Worm (Caenorhabditis elegans) whole organism, early embryonic: ENCODE measurements around the gene cln-3.1.

Experiments
- B0310.2 ChIP-seq: sonication (generic microtip); optimal IDR thresholded peaks from 2 replicates; lab custom pipeline; 2016; ENCODE audit warnings: mild to moderate bottlenecking, missing genetic modification characterization, missing compliant biosample characterization
- F13C5.2 ChIP-seq: sonication (generic microtip); optimal IDR thresholded peaks from 2 replicates; lab custom pipeline; 2017; ENCODE audit warnings: mild to moderate bottlenecking, missing genetic modification characterization, inconsistent platforms, missing compliant biosample characterization
- ama-1 ChIP-seq: fragments of 150-350 bp; optimal IDR thresholded peaks from 2 replicates; lab custom pipeline; 2014
- flt-1 ChIP-seq: fragments of 200-800 bp; sonication (Bioruptor generic); IDR thresholded peaks from 2 replicates; pipeline ENCODE4 v1.3.6; 2022; ENCODE audit warnings: missing genetic modification characterization, missing compliant biosample characterization
- hmg-4 ChIP-seq: fragments of 200-800 bp; sonication (Bioruptor generic); optimal IDR thresholded peaks from 2 replicates; lab custom pipeline; 2018; ENCODE audit warnings: mild to moderate bottlenecking, missing genetic modification characterization, missing compliant biosample characterization
- pes-1 ChIP-seq: fragments of 200-800 bp; sonication (Bioruptor generic); IDR thresholded peaks from 2 replicates; pipeline ENCODE4 v1.3.6; 2022; ENCODE audit warnings: missing genetic modification reagents, missing genetic modification characterization, missing compliant biosample characterization
- scrt-1 ChIP-seq: fragments of 200-800 bp; sonication (Bioruptor generic); IDR thresholded peaks from 2 replicates; pipeline ENCODE4 v1.3.6; 2022; ENCODE audit warnings: missing genetic modification characterization, missing compliant biosample characterization

DNA sequence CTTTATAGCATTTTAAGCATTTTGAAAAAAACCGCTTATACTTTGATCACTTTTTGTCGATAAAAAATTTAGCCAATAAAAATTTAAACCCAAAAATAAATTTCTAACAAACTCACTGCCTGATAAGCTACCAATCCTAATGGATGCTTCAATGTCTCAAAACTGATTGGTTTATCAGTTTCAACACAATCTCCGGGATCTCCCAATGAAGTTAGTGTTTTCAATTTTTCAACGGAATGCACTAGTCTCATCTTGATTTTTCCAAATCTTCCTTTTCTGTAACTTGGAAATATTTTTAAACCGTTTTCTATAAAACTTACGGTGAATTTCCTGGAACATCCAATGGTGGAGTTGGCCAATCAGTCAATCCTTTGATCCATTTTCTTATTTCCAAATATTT is 41.8 kb downstream of the cln-3.1 start:
- no peak for TF ChIP-seq pes-1 (GFP tag; lab: Robert Waterston, UW)
- no peak for TF ChIP-seq flt-1 (GFP tag; lab: Robert Waterston, UW)
- no peak for TF ChIP-seq ama-1
- TF ChIP-seq hmg-4 (GFP tag; lab: Kevin White, UChicago), result no peak
- TF ChIP-seq B0310.2 (tag; lab: Kevin White, UChicago), result no peak
- TF ChIP-seq F13C5.2 (tag; lab: Kevin White, UChicago), result no peak
- TF ChIP-seq scrt-1, result no peak
